Worm (Caenorhabditis elegans) whole organism, L4 larva: ENCODE results near the gene srsx-15.
A peak's percentile ranks its signal among the peaks of the same experiment; 100 is the strongest.

Experiments used
- F26F4.8 ChIP-seq: fragments of 200-800 bp; sonication (Bioruptor generic); conservative IDR thresholded peaks from 2 replicates; pipeline ENCODE4 v1.3.6; 2022; ENCODE audit warnings: missing genetic modification characterization, missing compliant biosample characterization
- T26A8.4 ChIP-seq: fragments of 200-800 bp; sonication (Bioruptor generic); IDR thresholded peaks from 2 replicates; pipeline ENCODE4 v1.3.6; 2022; ENCODE audit warnings: missing genetic modification characterization, missing compliant biosample characterization
- ZK546.5 ChIP-seq, 2 experiments: sonication (generic microtip); optimal IDR thresholded peaks; 2 replicates each; lab custom pipeline; 2017; ENCODE audit warnings: missing biosample characterization in 2 of 2, missing genetic modification characterization in 2 of 2
- aha-1 ChIP-seq: fragments of 150-350 bp; peaks from one replicate; lab custom pipeline; 2014; ENCODE audit warnings: missing biosample characterization, missing genetic modification characterization
- ama-1 ChIP-seq: fragments of 150-350 bp; optimal IDR thresholded peaks from 2 replicates; lab custom pipeline; 2014; ENCODE audit warnings: inconsistent platforms, mixed read lengths
- ceh-62 ChIP-seq: sonication (generic microtip); optimal IDR thresholded peaks from 2 replicates; lab custom pipeline; 2017; ENCODE audit warnings: missing biosample characterization, missing genetic modification characterization
- ces-1 ChIP-seq: fragments of 150-350 bp; sonication (generic microtip); optimal IDR thresholded peaks from 4 replicates; lab custom pipeline; 2014; ENCODE audit warnings: missing biosample characterization, missing genetic modification reagents, missing genetic modification characterization
- cey-2 ChIP-seq: sonication (generic microtip); optimal IDR thresholded peaks from 3 replicates; lab custom pipeline; 2017; ENCODE audit warnings: missing genetic modification characterization, mild to moderate bottlenecking, missing compliant biosample characterization, antibody characterized with exemption, borderline replicate concordance; ENCODE audit not compliant: insufficient read depth
- ctbp-1 ChIP-seq: fragments of 200-800 bp; sonication (Bioruptor generic); IDR thresholded peaks from 2 replicates; pipeline ENCODE4 v1.3.6; 2022; ENCODE audit warnings: missing genetic modification reagents, missing genetic modification characterization, missing compliant biosample characterization
- daf-12 ChIP-seq: fragments of 150-350 bp; optimal IDR thresholded peaks from 2 replicates; lab custom pipeline; 2014; ENCODE audit warnings: missing biosample characterization, missing genetic modification reagents, missing genetic modification characterization
- daf-16 ChIP-seq, 3 experiments: sonication (generic microtip); optimal IDR thresholded peaks; 2 replicates each; lab custom pipeline; 2016 to 2017; ENCODE audit warnings: missing genetic modification characterization in 3 of 3, missing genetic modification reagents in 3 of 3, mild to moderate bottlenecking in 2 of 3, missing compliant biosample characterization in 2 of 3, missing biosample characterization in 1 of 3, moderate library complexity in 1 of 3
- daf-8 ChIP-seq: fragments of 200-800 bp; sonication (Bioruptor generic); IDR thresholded peaks from 2 replicates; pipeline ENCODE4 v1.3.6; 2022; ENCODE audit warnings: missing genetic modification characterization, missing compliant biosample characterization
- dmd-6 ChIP-seq: fragments of 200-800 bp; sonication (Bioruptor generic); IDR thresholded peaks from 2 replicates; pipeline ENCODE4 v1.3.6; 2022; ENCODE audit warnings: missing genetic modification reagents, missing genetic modification characterization, missing compliant biosample characterization
- duxl-1 ChIP-seq: sonication (generic microtip); optimal IDR thresholded peaks from 2 replicates; lab custom pipeline; 2016; ENCODE audit warnings: mild to moderate bottlenecking, missing genetic modification characterization, moderate library complexity, missing compliant biosample characterization; ENCODE audit not compliant: poor library complexity
- dve-1 ChIP-seq: sonication (generic microtip); optimal IDR thresholded peaks from 2 replicates; lab custom pipeline; 2017; ENCODE audit warnings: antibody characterized with exemption, mild to moderate bottlenecking, missing genetic modification characterization, missing compliant biosample characterization; ENCODE audit not compliant: insufficient read depth
- egl-27 ChIP-seq: sonication (generic microtip); optimal IDR thresholded peaks from 3 replicates; lab custom pipeline; 2017; ENCODE audit warnings: missing biosample characterization, missing genetic modification reagents, missing genetic modification characterization
- hlh-11 ChIP-seq: fragments of 200-800 bp; sonication (Bioruptor generic); optimal IDR thresholded peaks from 2 replicates; lab custom pipeline; 2018; ENCODE audit warnings: mild to moderate bottlenecking, missing genetic modification characterization, missing compliant biosample characterization
- hlh-30 ChIP-seq: sonication (generic microtip); optimal IDR thresholded peaks from 2 replicates; lab custom pipeline; 2017; ENCODE audit warnings: antibody characterized with exemption, mild to moderate bottlenecking, missing genetic modification characterization, missing compliant biosample characterization; ENCODE audit not compliant: insufficient read depth
- jun-1 ChIP-seq: fragments of 150-350 bp; optimal IDR thresholded peaks from 2 replicates; lab custom pipeline; 2014; ENCODE audit warnings: missing biosample characterization, missing genetic modification reagents, missing genetic modification characterization
- lin-15B ChIP-seq: fragments of 150-350 bp; sonication (generic microtip); optimal IDR thresholded peaks from 3 replicates; lab custom pipeline; 2014; ENCODE audit warnings: missing biosample characterization, missing genetic modification characterization
- lin-38 ChIP-seq: fragments of 200-800 bp; sonication (Bioruptor generic); IDR thresholded peaks from 2 replicates; pipeline ENCODE4 v1.3.6; 2022; ENCODE audit warnings: missing genetic modification reagents, missing genetic modification characterization, missing compliant biosample characterization
- lin-39 ChIP-seq: fragments of 150-350 bp; optimal IDR thresholded peaks from 2 replicates; lab custom pipeline; 2014; ENCODE audit warnings: missing biosample characterization, missing genetic modification reagents, missing genetic modification characterization
- lsy-2 ChIP-seq, 2 experiments: fragments of 150-350 bp in 1 of 2; sonication (generic microtip) in 1 of 2; optimal IDR thresholded peaks; 2 replicates each; lab custom pipeline; 2014 to 2017; ENCODE audit warnings: missing biosample characterization in 2 of 2, missing genetic modification characterization in 2 of 2
- mdl-1 ChIP-seq, 2 experiments: fragments of 150-350 bp in 1 of 2; sonication (generic microtip) in 1 of 2; optimal IDR thresholded peaks; 2 replicates each; lab custom pipeline; 2014 to 2017; ENCODE audit warnings: missing biosample characterization in 2 of 2, missing genetic modification characterization in 2 of 2
- mdt-29 ChIP-seq: fragments of 200-800 bp; sonication (Bioruptor generic); IDR thresholded peaks from 2 replicates; pipeline ENCODE4 v1.3.6; 2022; ENCODE audit warnings: missing genetic modification reagents, missing genetic modification characterization, missing compliant biosample characterization
- mes-2 ChIP-seq: sonication (generic microtip); optimal IDR thresholded peaks from 2 replicates; lab custom pipeline; 2016; ENCODE audit warnings: missing genotype, mild to moderate bottlenecking, missing genetic modification characterization, missing compliant biosample characterization; ENCODE audit not compliant: poor library complexity, severe bottlenecking
- mxl-2 ChIP-seq: fragments of 200-800 bp; sonication (Bioruptor generic); conservative IDR thresholded peaks from 2 replicates; pipeline ENCODE4 v1.3.6; 2022; ENCODE audit warnings: missing genetic modification reagents, missing genetic modification characterization, missing compliant biosample characterization
- nhr-10 ChIP-seq: fragments of 150-350 bp; optimal IDR thresholded peaks from 2 replicates; lab custom pipeline; 2014; ENCODE audit warnings: missing biosample characterization, missing genetic modification characterization
- nhr-25 ChIP-seq: sonication (generic microtip); optimal IDR thresholded peaks from 2 replicates; lab custom pipeline; 2017; ENCODE audit warnings: missing genetic modification characterization, mild to moderate bottlenecking, missing compliant biosample characterization, antibody characterized with exemption, moderate library complexity, borderline replicate concordance; ENCODE audit not compliant: insufficient read depth
- nhr-28 ChIP-seq: fragments of 150-350 bp; optimal IDR thresholded peaks from 2 replicates; lab custom pipeline; 2014; ENCODE audit warnings: missing biosample characterization, missing genetic modification characterization
- nhr-41 ChIP-seq: fragments of 200-800 bp; sonication (Bioruptor generic); IDR thresholded peaks from 2 replicates; pipeline ENCODE4 v1.3.6; 2022; ENCODE audit warnings: missing genetic modification reagents, missing genetic modification characterization, missing compliant biosample characterization
- pha-4 ChIP-seq, 2 experiments: fragments of 150-350 bp in 1 of 2; fragments of 200-800 bp in 1 of 2; sonication (Bioruptor generic) in 1 of 2; IDR thresholded peaks in 1 of 2; optimal IDR thresholded peaks in 1 of 2; 2 replicates each; pipeline versions ENCODE4 v1.3.6 to Lab custom; 2014 to 2022; ENCODE audit warnings: missing genetic modification characterization in 2 of 2, missing genetic modification reagents in 2 of 2, missing biosample characterization in 1 of 2, missing compliant biosample characterization in 1 of 2
- rbr-2 ChIP-seq: sonication (generic microtip); optimal IDR thresholded peaks from 2 replicates; lab custom pipeline; 2016; ENCODE audit warnings: missing genotype, missing genetic modification characterization, missing compliant biosample characterization
- saeg-2 ChIP-seq: fragments of 200-800 bp; sonication (Bioruptor generic); IDR thresholded peaks from 2 replicates; pipeline ENCODE4 v1.3.6; 2022; ENCODE audit warnings: missing genetic modification reagents, missing genetic modification characterization, missing compliant biosample characterization
- set-16 ChIP-seq: fragments of 200-800 bp; sonication (Bioruptor generic); IDR thresholded peaks from 2 replicates; pipeline ENCODE4 v1.3.6; 2022; ENCODE audit warnings: missing genetic modification reagents, missing genetic modification characterization, missing compliant biosample characterization
- snpc-1.2 ChIP-seq: fragments of 200-800 bp; sonication (Bioruptor generic); IDR thresholded peaks from 2 replicates; pipeline ENCODE4 v1.3.6; 2022; ENCODE audit warnings: missing genetic modification reagents, missing genetic modification characterization, missing compliant biosample characterization
- snpc-4 ChIP-seq: fragments of 150-350 bp; optimal IDR thresholded peaks from 2 replicates; lab custom pipeline; 2014; ENCODE audit warnings: missing biosample characterization, missing genetic modification characterization
- spr-1 ChIP-seq: sonication (generic microtip); optimal IDR thresholded peaks from 2 replicates; lab custom pipeline; 2016; ENCODE audit warnings: mild to moderate bottlenecking, missing genetic modification characterization, missing compliant biosample characterization
- tag-97 ChIP-seq: fragments of 200-800 bp; sonication (Bioruptor generic); IDR thresholded peaks from 2 replicates; pipeline ENCODE4 v1.3.6; 2022; ENCODE audit warnings: missing genetic modification characterization, missing compliant biosample characterization
- unc-62 ChIP-seq, 3 experiments: fragments of 150-350 bp in 1 of 3; sonication (generic microtip); optimal IDR thresholded peaks in 2 of 3; peaks in 1 of 3; 1 replicate in 1 of 3; 2 replicates in 2 of 3; lab custom pipeline; 2014 to 2017; ENCODE audit warnings: missing biosample characterization in 3 of 3, missing genetic modification characterization in 3 of 3, missing genetic modification reagents in 3 of 3, missing genotype in 1 of 3
- vab-7 ChIP-seq: fragments of 200-800 bp; sonication (Bioruptor generic); IDR thresholded peaks from 2 replicates; pipeline ENCODE4 v1.3.6; 2022; ENCODE audit warnings: missing genetic modification reagents, missing genetic modification characterization, missing compliant biosample characterization
- zag-1 ChIP-seq: fragments of 150-350 bp; optimal IDR thresholded peaks from 2 replicates; lab custom pipeline; 2014; ENCODE audit warnings: missing biosample characterization, missing genetic modification characterization
- zfp-2 ChIP-seq: sonication (generic microtip); optimal IDR thresholded peaks from 2 replicates; lab custom pipeline; 2016; ENCODE audit warnings: mild to moderate bottlenecking, missing genetic modification characterization, missing compliant biosample characterization
- zfp-3 ChIP-seq: fragments of 200-800 bp; sonication (Bioruptor generic); conservative IDR thresholded peaks from 2 replicates; pipeline ENCODE4 v1.3.6; 2022; ENCODE audit warnings: missing genetic modification reagents, missing genetic modification characterization, missing compliant biosample characterization
- zip-2 ChIP-seq: fragments of 150-350 bp; optimal IDR thresholded peaks from 2 replicates; lab custom pipeline; 2014; ENCODE audit warnings: missing biosample characterization, missing genetic modification characterization
- ztf-11 ChIP-seq: fragments of 150-350 bp; optimal IDR thresholded peaks from 2 replicates; lab custom pipeline; 2014; ENCODE audit warnings: missing biosample characterization, missing genetic modification characterization
- ztf-7 ChIP-seq: fragments of 150-350 bp; optimal IDR thresholded peaks from 2 replicates; lab custom pipeline; 2014; ENCODE audit warnings: missing biosample characterization, missing genetic modification characterization

srsx-15 gene

ce11 chrIV:5587964-5588860, 35.4 kb downstream of the srsx-15 start:
- no peak for TF ChIP-seq ztf-7 (tag; lab: Kevin White, UChicago)
- TF ChIP-seq lin-39 (tag; lab: Kevin White, UChicago), result no peak
- no peak for TF ChIP-seq mxl-2 (GFP tag; lab: Robert Waterston, UW)
- TF ChIP-seq ZK546.5 (tag; optimal IDR thresholded peaks at IDR 0.05; lab: Kevin White, UChicago), result no peak
- TF ChIP-seq lin-38, result no peak
- TF ChIP-seq tag-97 (GFP tag; lab: Robert Waterston, UW), result no peak
- TF ChIP-seq aha-1, result peak; percentile 61
- TF ChIP-seq lin-15B (tag; lab: Kevin White, UChicago), result no peak
- TF ChIP-seq hlh-30 (tag; lab: Kevin White, UChicago), result no peak
- TF ChIP-seq unc-62 (GFP tag; optimal IDR thresholded peaks at IDR 0.05 in 1 of 2; lab: Kevin White, UChicago), result peak in 1 of 2 experiments; percentile 79
- no peak for TF ChIP-seq unc-62 (tag; optimal IDR thresholded peaks at IDR 0.05; lab: Kevin White, UChicago)
- TF ChIP-seq dmd-6 (GFP tag; lab: Robert Waterston, UW), result no peak
- no peak for TF ChIP-seq zag-1 (tag; lab: Kevin White, UChicago)
- TF ChIP-seq snpc-1.2 (GFP tag; lab: Robert Waterston, UW), result 0 out of 2 replicates have a peak, but pooled peaks have one; percentile 24
- no peak for TF ChIP-seq vab-7 (GFP tag; lab: Robert Waterston, UW)
- TF ChIP-seq ama-1 (lab: Kevin White, UChicago), result no peak
- peak in 1 of 2 experiments; percentile 99 for TF ChIP-seq daf-16 (GFP tag; optimal IDR thresholded peaks at IDR 0.05; lab: Kevin White, UChicago)
- TF ChIP-seq daf-16 (tag; optimal IDR thresholded peaks at IDR 0.05; lab: Kevin White, UChicago), result peak; percentile 32
- no peak for TF ChIP-seq ctbp-1 (GFP tag; lab: Robert Waterston, UW)
- TF ChIP-seq zfp-3 (GFP tag; lab: Robert Waterston, UW), result 0 out of 2 replicates have a peak, but pooled peaks have one; percentile 16
- TF ChIP-seq snpc-4 (tag; lab: Kevin White, UChicago), result no peak
- TF ChIP-seq spr-1 (tag; lab: Kevin White, UChicago), result no peak
- TF ChIP-seq dve-1 (tag; lab: Kevin White, UChicago), result no peak
- no peak for TF ChIP-seq cey-2 (tag; lab: Kevin White, UChicago)
- no peak for TF ChIP-seq F26F4.8 (GFP tag; lab: Robert Waterston, UW)
- no peak for TF ChIP-seq nhr-41 (GFP tag; lab: Robert Waterston, UW)
- no peak for TF ChIP-seq nhr-28
- no peak for TF ChIP-seq set-16 (GFP tag; lab: Robert Waterston, UW)
- TF ChIP-seq duxl-1 (tag; lab: Kevin White, UChicago), result no peak
- no peak for TF ChIP-seq egl-27 (tag; lab: Kevin White, UChicago)
- TF ChIP-seq mes-2 (tag; lab: Kevin White, UChicago), result no peak
- TF ChIP-seq mdt-29 (GFP tag; lab: Robert Waterston, UW), result no peak
- TF ChIP-seq saeg-2 (GFP tag; lab: Robert Waterston, UW), result no peak
- TF ChIP-seq jun-1 (tag; lab: Kevin White, UChicago), result no peak
- TF ChIP-seq rbr-2, result peak; percentile 42
- TF ChIP-seq T26A8.4 (GFP tag; lab: Robert Waterston, UW), result no peak
- no peak for TF ChIP-seq zfp-2
- TF ChIP-seq zip-2 (tag; lab: Kevin White, UChicago), result no peak
- TF ChIP-seq nhr-10 (tag; lab: Kevin White, UChicago), result no peak
- peak in 1 of 2 experiments; percentile 20 for TF ChIP-seq lsy-2 (tag; optimal IDR thresholded peaks at IDR 0.05; lab: Kevin White, UChicago)
- TF ChIP-seq ces-1, result no peak
- TF ChIP-seq ztf-11, result no peak
- no peak for TF ChIP-seq daf-12
- no peak for TF ChIP-seq ceh-62 (tag; lab: Kevin White, UChicago)
- no peak for TF ChIP-seq mdl-1 (tag; optimal IDR thresholded peaks at IDR 0.05; lab: Kevin White, UChicago)
- no peak for TF ChIP-seq hlh-11 (tag; lab: Kevin White, UChicago)
- no peak for TF ChIP-seq nhr-25 (tag; lab: Kevin White, UChicago)
- TF ChIP-seq daf-8 (GFP tag; lab: Robert Waterston, UW), result no peak
- TF ChIP-seq pha-4 (GFP tag; IDR thresholded peaks at IDR 0.05; lab: Robert Waterston, UW), result no peak
- peak; percentile 28 for TF ChIP-seq pha-4 (tag; optimal IDR thresholded peaks at IDR 0.05; lab: Kevin White, UChicago)
